Fruit fly (Drosophila melanogaster): ENCODE data around the gene CG32554.
A peak's percentile ranks its signal among the peaks of the same experiment; 100 is the strongest.

The CG32554 gene

DNA sequence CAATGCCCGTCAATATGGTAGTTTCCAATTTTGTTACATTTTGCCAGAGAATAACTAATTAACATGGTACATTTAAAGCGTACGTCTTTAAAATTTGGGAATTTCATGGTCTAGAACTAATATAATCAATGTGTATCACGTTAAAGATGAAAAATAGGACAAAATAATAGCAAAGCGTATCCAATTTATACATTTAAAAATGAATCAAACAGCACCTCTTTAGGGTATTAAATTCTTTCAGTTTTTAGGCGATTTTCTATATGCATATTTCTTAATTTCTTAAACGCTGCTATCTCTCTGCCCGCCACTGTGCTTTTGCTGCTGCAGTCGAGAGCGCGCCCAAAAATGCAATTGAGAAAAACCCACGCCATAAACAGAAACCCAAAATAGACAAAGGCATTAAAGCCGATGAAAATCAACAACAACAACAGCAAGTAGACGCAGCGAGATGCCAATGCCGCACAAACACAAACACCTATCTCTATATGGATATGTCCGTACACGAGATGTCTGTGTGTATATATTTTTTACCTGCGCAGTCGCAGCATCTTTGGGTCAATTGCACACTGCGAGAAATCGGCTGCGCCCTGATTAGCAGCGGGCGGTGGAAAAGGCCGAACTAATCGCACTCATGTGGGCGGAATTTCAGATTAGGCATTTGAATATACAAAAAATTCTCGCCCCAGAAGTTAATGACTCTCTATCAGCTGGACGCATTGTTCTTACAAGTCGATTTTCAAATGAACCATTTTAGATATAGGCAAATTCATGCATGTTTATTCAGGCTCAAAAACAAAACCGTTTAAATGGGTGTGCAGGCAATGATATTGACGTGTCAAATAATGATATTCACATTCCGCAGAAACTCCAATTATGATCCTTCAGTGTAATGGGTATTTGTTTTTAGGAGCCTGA, 23.1 kb downstream of the CG32554 start:
- TF ChIP-seq CG8301 (tag; optimal IDR thresholded peaks at IDR 0.05), result peak; percentile 77
- peak; percentile 19 for TF ChIP-seq Pif1B (GFP tag; optimal IDR thresholded peaks at IDR 0.05)
- no peak; the same call in 2 of the 3 replicates for TF ChIP-seq fd96Ca (GFP tag; IDR thresholded peaks at IDR 0.05)
- no peak for TF ChIP-seq CG13204 (GFP tag; optimal IDR thresholded peaks at IDR 0.05)
- TF ChIP-seq gl (tag; optimal IDR thresholded peaks at IDR 0.05), result no peak
- TF ChIP-seq D1 (tag; optimal IDR thresholded peaks at IDR 0.05), result peak; percentile 70
- TF ChIP-seq Pif1A (GFP tag; optimal IDR thresholded peaks at IDR 0.05), result peak; percentile 34
- TF ChIP-seq rn (GFP tag; IDR thresholded peaks at IDR 0.05), result 0 out of 2 replicates have a peak, but pooled peaks have one; percentile 22
- peak; percentile 53 for TF ChIP-seq CG14655 (GFP tag; optimal IDR thresholded peaks at IDR 0.05)
- peak; percentile 5; the same call in 1 of the 2 replicates for TF ChIP-seq Ets98B (GFP tag; IDR thresholded peaks at IDR 0.05)
- peak; percentile 63 for TF ChIP-seq CG15710 (tag; optimal IDR thresholded peaks at IDR 0.05)
- peak; percentile 65 for TF ChIP-seq CG4496 (GFP tag; IDR thresholded peaks at IDR 0.05)
- peak; percentile 61 for TF ChIP-seq CG17806 (tag; optimal IDR thresholded peaks at IDR 0.05)
- peak; percentile 4 for TF ChIP-seq Snoo (tag; optimal IDR thresholded peaks at IDR 0.05)
- TF ChIP-seq EcR (GFP tag; optimal IDR thresholded peaks at IDR 0.05), result no peak
- peak; percentile 57 for TF ChIP-seq CG34367 (tag; optimal IDR thresholded peaks at IDR 0.05)
- peak; percentile 65 for TF ChIP-seq CG9948 (tag; optimal IDR thresholded peaks at IDR 0.05)
- TF ChIP-seq CG12605 (GFP tag; IDR thresholded peaks at IDR 0.05), result 0 out of 2 replicates have a peak, but pooled peaks have one; percentile 8
- peak; percentile 29; the same call in 1 of the 2 replicates for TF ChIP-seq CG10348 (GFP tag; IDR thresholded peaks at IDR 0.05)
- peak; percentile 78 for TF ChIP-seq CG8159 (tag; optimal IDR thresholded peaks at IDR 0.05)
- TF ChIP-seq CG32121 (GFP tag; IDR thresholded peaks at IDR 0.05), result peak; percentile 48

DNA sequence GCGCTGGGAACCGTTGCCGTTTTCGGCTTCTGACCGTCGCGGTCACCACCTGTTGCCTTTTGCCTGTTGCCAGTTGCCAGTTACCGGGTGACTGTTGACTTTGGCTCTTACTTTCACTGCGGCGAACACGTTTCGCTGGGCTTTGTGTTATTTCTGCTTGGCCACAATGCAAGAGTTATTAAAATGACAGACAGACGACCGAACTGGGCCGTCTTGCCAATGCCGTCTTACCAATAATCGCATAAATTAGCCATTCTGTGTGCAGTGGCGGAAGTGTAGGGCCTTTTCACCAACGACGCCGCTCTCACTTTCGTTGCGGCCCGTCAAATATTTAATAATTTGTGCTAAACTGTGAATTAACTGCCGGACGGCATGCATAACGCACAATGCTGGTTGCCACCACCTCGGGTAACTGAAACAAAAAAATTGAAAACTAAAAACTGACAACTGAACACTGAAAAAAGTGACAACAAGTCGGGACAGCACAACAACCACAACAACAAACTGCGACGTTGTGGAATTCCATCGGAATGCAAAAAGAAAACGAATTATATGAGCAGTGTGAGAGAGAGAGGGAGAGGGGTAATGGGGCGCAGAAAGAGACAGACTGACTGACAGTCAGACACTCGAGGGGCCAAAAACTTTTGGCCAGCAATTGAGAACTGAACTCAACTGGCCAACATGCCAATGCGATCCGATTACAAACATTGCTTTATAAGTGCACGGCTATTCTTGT, 24.0 kb downstream of the CG32554 start:
- TF ChIP-seq CG13204 (GFP tag; optimal IDR thresholded peaks at IDR 0.05), result no peak
- no peak for TF ChIP-seq rn (GFP tag; IDR thresholded peaks at IDR 0.05)
- TF ChIP-seq CG12605 (GFP tag; IDR thresholded peaks at IDR 0.05), result no peak
- no peak for TF ChIP-seq CG9948 (tag; optimal IDR thresholded peaks at IDR 0.05)
- TF ChIP-seq D1 (tag; optimal IDR thresholded peaks at IDR 0.05), result no peak
- no peak for TF ChIP-seq Pif1B (GFP tag; optimal IDR thresholded peaks at IDR 0.05)
- no peak for TF ChIP-seq CG32121 (GFP tag; IDR thresholded peaks at IDR 0.05)
- no peak for TF ChIP-seq CG10348 (GFP tag; IDR thresholded peaks at IDR 0.05)

- TF ChIP-seq D1 (tag; optimal IDR thresholded peaks at IDR 0.05) (no peak), EcR (GFP tag; optimal IDR thresholded peaks at IDR 0.05) (peak; percentile 20), CG4496 (GFP tag; IDR thresholded peaks at IDR 0.05) (peak; percentile 27; the same call in 2 of the 3 replicates), Pif1B (GFP tag; optimal IDR thresholded peaks at IDR 0.05) (peak; percentile 51), Snoo (tag; optimal IDR thresholded peaks at IDR 0.05) (peak; percentile 43), CG13204 (GFP tag; optimal IDR thresholded peaks at IDR 0.05) (peak; percentile 18), rn (GFP tag; IDR thresholded peaks at IDR 0.05) (no peak), CG10348 (GFP tag; IDR thresholded peaks at IDR 0.05) (no peak), CG8159 (tag; optimal IDR thresholded peaks at IDR 0.05) (no peak), CG8301 (tag; optimal IDR thresholded peaks at IDR 0.05) (peak; percentile 7), Ets98B (GFP tag; IDR thresholded peaks at IDR 0.05) (peak; percentile 6; the same call in 1 of the 2 replicates)
Observed at dm6 chrX:17826807-17827703, 25.4 kb downstream of the CG32554 start, which contains the start of gene Socs16D. TSS of gene Socs16D (minus strand) at chrX:17827564.

- no peak for TF ChIP-seq Snoo (tag; optimal IDR thresholded peaks at IDR 0.05)
- no peak for TF ChIP-seq CG34367 (tag; optimal IDR thresholded peaks at IDR 0.05)
- no peak for TF ChIP-seq Pif1A (GFP tag; optimal IDR thresholded peaks at IDR 0.05)
- TF ChIP-seq rn (GFP tag; IDR thresholded peaks at IDR 0.05), result no peak
- TF ChIP-seq CG4496 (GFP tag; IDR thresholded peaks at IDR 0.05), result 0 out of 3 replicates have a peak, but pooled peaks have one; percentile 20
Observed at dm6 chrX:17821466-17821865, 31.0 kb downstream of the CG32554 start.

- TF ChIP-seq CG13204 (GFP tag; optimal IDR thresholded peaks at IDR 0.05), result no peak
- no peak for TF ChIP-seq gl (tag; optimal IDR thresholded peaks at IDR 0.05)
- TF ChIP-seq CG32121 (GFP tag; IDR thresholded peaks at IDR 0.05), result no peak
Observed at dm6 chrX:17820252-17820651, 32.2 kb downstream of the CG32554 start.

Measured in whole organism, pupa.